Worm (Caenorhabditis elegans) whole organism, mixed stage, embryonic: ENCODE data around the gene gap-1.

ENCODE experiments used
- M03D4.4 ChIP-seq: sonication (generic microtip); optimal IDR thresholded peaks from 2 replicates; lab custom pipeline; 2017; ENCODE audit warnings: mild to moderate bottlenecking, missing genetic modification characterization, missing compliant biosample characterization
- bed-3 ChIP-seq: fragments of 200-800 bp; sonication (Bioruptor generic); optimal IDR thresholded peaks from 3 replicates; lab custom pipeline; 2018; ENCODE audit warnings: mild to moderate bottlenecking, missing genetic modification characterization, moderate library complexity, missing compliant biosample characterization
- ceh-39 ChIP-seq: fragments of 150-350 bp; optimal IDR thresholded peaks from 2 replicates; lab custom pipeline; 2014; ENCODE audit warnings: missing biosample characterization, missing genetic modification characterization
- ceh-43 ChIP-seq: fragments of 200-800 bp; sonication (Bioruptor generic); optimal IDR thresholded peaks from 2 replicates; lab custom pipeline; 2018; ENCODE audit warnings: mild to moderate bottlenecking, missing genetic modification characterization, moderate library complexity, missing compliant biosample characterization
- ceh-83 ChIP-seq: fragments of 200-800 bp; sonication (Bioruptor generic); optimal IDR thresholded peaks from 2 replicates; lab custom pipeline; 2018; ENCODE audit warnings: mild to moderate bottlenecking, missing genetic modification characterization, missing compliant biosample characterization
- ces-1 ChIP-seq: fragments of 150-350 bp; optimal IDR thresholded peaks from 2 replicates; lab custom pipeline; 2014; ENCODE audit warnings: missing biosample characterization, missing genetic modification reagents, missing genetic modification characterization
- cnd-1 ChIP-seq: fragments of 200-800 bp; sonication (Bioruptor generic); optimal IDR thresholded peaks from 2 replicates; lab custom pipeline; 2018; ENCODE audit warnings: mild to moderate bottlenecking, missing genetic modification characterization, missing compliant biosample characterization
- elt-1 ChIP-seq: sonication (generic microtip); optimal IDR thresholded peaks from 2 replicates; lab custom pipeline; 2017; ENCODE audit warnings: missing genetic modification characterization, mild to moderate bottlenecking, missing compliant biosample characterization, antibody characterized with exemption, moderate library complexity, borderline replicate concordance; ENCODE audit not compliant: insufficient read depth
- ham-2 ChIP-seq: fragments of 200-800 bp; sonication (Bioruptor generic); optimal IDR thresholded peaks from 2 replicates; lab custom pipeline; 2018; ENCODE audit warnings: mild to moderate bottlenecking, missing genetic modification characterization, missing compliant biosample characterization
- hlh-1 ChIP-seq: fragments of 150-350 bp; optimal IDR thresholded peaks from 2 replicates; lab custom pipeline; 2014; ENCODE audit warnings: missing biosample characterization, missing genetic modification reagents, missing genetic modification characterization
- lin-13 ChIP-seq: fragments of 150-350 bp; optimal IDR thresholded peaks from 2 replicates; lab custom pipeline; 2014; ENCODE audit warnings: missing biosample characterization, missing genetic modification characterization
- lin-32 ChIP-seq: fragments of 200-800 bp; sonication (Bioruptor generic); optimal IDR thresholded peaks from 2 replicates; lab custom pipeline; 2018; ENCODE audit warnings: mild to moderate bottlenecking, missing genetic modification characterization, missing compliant biosample characterization
- lsy-2 ChIP-seq: fragments of 150-350 bp; optimal IDR thresholded peaks from 2 replicates; lab custom pipeline; 2014; ENCODE audit warnings: missing biosample characterization, missing genetic modification characterization
- mab-5 ChIP-seq: fragments of 150-350 bp; optimal IDR thresholded peaks from 2 replicates; lab custom pipeline; 2014; ENCODE audit warnings: missing biosample characterization, missing genetic modification characterization
- mep-1 ChIP-seq: fragments of 150-350 bp; optimal IDR thresholded peaks from 2 replicates; lab custom pipeline; 2017; ENCODE audit warnings: missing biosample characterization, missing genetic modification reagents, missing genetic modification characterization, inconsistent platforms
- mls-2 ChIP-seq: sonication (generic microtip); optimal IDR thresholded peaks from 2 replicates; lab custom pipeline; 2016; ENCODE audit warnings: mild to moderate bottlenecking, missing genetic modification characterization, moderate library complexity, missing compliant biosample characterization
- nhr-2 ChIP-seq: fragments of 150-350 bp; optimal IDR thresholded peaks from 2 replicates; lab custom pipeline; 2014; ENCODE audit warnings: missing biosample characterization, missing genetic modification characterization
- nhr-237 ChIP-seq: fragments of 150-350 bp; optimal IDR thresholded peaks from 2 replicates; lab custom pipeline; 2014; ENCODE audit warnings: missing biosample characterization, missing genetic modification characterization
- nhr-28 ChIP-seq: fragments of 150-350 bp; optimal IDR thresholded peaks from 2 replicates; lab custom pipeline; 2014; ENCODE audit warnings: missing biosample characterization, missing genetic modification characterization
- sem-2 ChIP-seq: fragments of 200-800 bp; sonication (Bioruptor generic); optimal IDR thresholded peaks from 2 replicates; lab custom pipeline; 2018; ENCODE audit warnings: mild to moderate bottlenecking, missing genetic modification characterization, missing compliant biosample characterization
- snpc-4 ChIP-seq: fragments of 150-350 bp; optimal IDR thresholded peaks from 2 replicates; lab custom pipeline; 2014; ENCODE audit warnings: missing biosample characterization, missing genetic modification characterization
- sptf-1 ChIP-seq: sonication (generic microtip); optimal IDR thresholded peaks from 2 replicates; lab custom pipeline; 2017; ENCODE audit warnings: mild to moderate bottlenecking, missing genetic modification characterization, moderate library complexity, missing compliant biosample characterization
- tbx-8 ChIP-seq: fragments of 200-800 bp; sonication (Bioruptor generic); optimal IDR thresholded peaks from 2 replicates; lab custom pipeline; 2018; ENCODE audit warnings: mild to moderate bottlenecking, missing genetic modification characterization, moderate library complexity, missing compliant biosample characterization
- unc-120 ChIP-seq: sonication (generic microtip); optimal IDR thresholded peaks from 2 replicates; lab custom pipeline; 2017; ENCODE audit warnings: missing genetic modification characterization, missing compliant biosample characterization; ENCODE audit not compliant: poor library complexity, severe bottlenecking
- unc-39 ChIP-seq: fragments of 150-350 bp; optimal IDR thresholded peaks from 2 replicates; lab custom pipeline; 2014; ENCODE audit warnings: missing biosample characterization, missing genetic modification characterization
- unc-62 ChIP-seq: fragments of 150-350 bp; optimal IDR thresholded peaks from 2 replicates; lab custom pipeline; 2014; ENCODE audit warnings: missing biosample characterization, missing genetic modification reagents, missing genetic modification characterization
- ztf-11 ChIP-seq: fragments of 150-350 bp; optimal IDR thresholded peaks from 2 replicates; lab custom pipeline; 2014; ENCODE audit warnings: missing biosample characterization, missing genetic modification characterization

The gap-1 gene

ce11 chrX:2176361-2176880 lies 15.9 kb upstream of the gap-1 start, which contains the start of gene F48B9.8:
F48B9.8 (minus strand) TSS chrX:2176411.
- TF ChIP-seq ceh-39: no peak

ce11 chrX:2177731-2178326 lies 14.5 kb upstream of the gap-1 start:
- TF ChIP-seq sem-2 (GFP tag; lab: Kevin White, UChicago): no peak
- TF ChIP-seq mep-1 (tag; lab: Kevin White, UChicago): no peak
- TF ChIP-seq, all 35 proteins: peak for 0

ce11 chrX:2178410-2178944 lies 13.8 kb upstream of the gap-1 start:
- TF ChIP-seq cnd-1 (tag; lab: Kevin White, UChicago): no peak
- no peak for TF ChIP-seq lin-32 (GFP tag; lab: Kevin White, UChicago)
- TF ChIP-seq ceh-39: no peak
- no peak for TF ChIP-seq unc-120 (tag; lab: Kevin White, UChicago)
- TF ChIP-seq bed-3 (GFP tag; lab: Kevin White, UChicago): no peak
- no peak for TF ChIP-seq unc-39 (tag; lab: Kevin White, UChicago)
- no peak for TF ChIP-seq nhr-237
- TF ChIP-seq ceh-43 (GFP tag; lab: Kevin White, UChicago): no peak
- TF ChIP-seq lin-13 (tag; lab: Kevin White, UChicago): no peak
- TF ChIP-seq hlh-1 (tag; lab: Kevin White, UChicago): no peak
- TF ChIP-seq unc-62 (GFP tag; lab: Kevin White, UChicago): no peak
- no peak for TF ChIP-seq ceh-83
- no peak for TF ChIP-seq ham-2 (GFP tag; lab: Kevin White, UChicago)
- no peak for TF ChIP-seq ces-1
- no peak for TF ChIP-seq ztf-11 (tag; lab: Kevin White, UChicago)

- TF ChIP-seq nhr-2 (tag; lab: Kevin White, UChicago) (no peak), mls-2 (no peak), mab-5 (no peak), lsy-2 (tag; lab: Kevin White, UChicago) (no peak), cnd-1 (tag; lab: Kevin White, UChicago) (no peak), snpc-4 (no peak), M03D4.4 (tag; lab: Kevin White, UChicago) (no peak), unc-120 (tag; lab: Kevin White, UChicago) (no peak), lin-32 (GFP tag; lab: Kevin White, UChicago) (no peak), mep-1 (tag; lab: Kevin White, UChicago) (no peak), hlh-1 (tag; lab: Kevin White, UChicago) (no peak), elt-1 (tag; lab: Kevin White, UChicago) (no peak), ceh-83 (no peak), sem-2 (GFP tag; lab: Kevin White, UChicago) (no peak), tbx-8 (GFP tag; lab: Kevin White, UChicago) (no peak), ham-2 (GFP tag; lab: Kevin White, UChicago) (no peak)
These were observed 11.7 kb upstream of the gap-1 start, which contains the start of gene F48B9.1 for ce11 chrX:2180588-2180987. F48B9.1 (plus strand) TSS chrX:2180888.

ce11 chrX:2188885-2189284 lies 3.4 kb upstream of the gap-1 start:
- TF ChIP-seq elt-1 (tag; lab: Kevin White, UChicago): no peak
- TF ChIP-seq bed-3 (GFP tag; lab: Kevin White, UChicago): no peak
- no peak for TF ChIP-seq M03D4.4 (tag; lab: Kevin White, UChicago)
- TF ChIP-seq nhr-237: no peak
- TF ChIP-seq hlh-1 (tag; lab: Kevin White, UChicago): peak; percentile 83
- no peak for TF ChIP-seq snpc-4
- TF ChIP-seq tbx-8 (GFP tag; lab: Kevin White, UChicago): no peak
- TF ChIP-seq unc-120 (tag; lab: Kevin White, UChicago): peak; percentile 29
- TF ChIP-seq sptf-1 (tag; lab: Kevin White, UChicago): no peak
- TF ChIP-seq ces-1: no peak
- TF ChIP-seq, all 35 proteins: peak for 2

- TF ChIP-seq unc-39 (tag; lab: Kevin White, UChicago) (no peak), ceh-39 (no peak), lin-32 (GFP tag; lab: Kevin White, UChicago) (no peak), mls-2 (no peak), sptf-1 (tag; lab: Kevin White, UChicago) (no peak), bed-3 (GFP tag; lab: Kevin White, UChicago) (no peak), mab-5 (no peak), ceh-43 (GFP tag; lab: Kevin White, UChicago) (no peak), lsy-2 (tag; lab: Kevin White, UChicago) (no peak), ces-1 (no peak), lin-13 (tag; lab: Kevin White, UChicago) (no peak), unc-120 (tag; lab: Kevin White, UChicago) (no peak), hlh-1 (tag; lab: Kevin White, UChicago) (no peak), M03D4.4 (tag; lab: Kevin White, UChicago) (no peak), nhr-28 (no peak)
These were observed 1.6 kb upstream of the gap-1 start for ce11 chrX:2190740-2191139.
